Fruit fly (Drosophila melanogaster): ENCODE measurements around the gene Cpsf100.

DNA sequence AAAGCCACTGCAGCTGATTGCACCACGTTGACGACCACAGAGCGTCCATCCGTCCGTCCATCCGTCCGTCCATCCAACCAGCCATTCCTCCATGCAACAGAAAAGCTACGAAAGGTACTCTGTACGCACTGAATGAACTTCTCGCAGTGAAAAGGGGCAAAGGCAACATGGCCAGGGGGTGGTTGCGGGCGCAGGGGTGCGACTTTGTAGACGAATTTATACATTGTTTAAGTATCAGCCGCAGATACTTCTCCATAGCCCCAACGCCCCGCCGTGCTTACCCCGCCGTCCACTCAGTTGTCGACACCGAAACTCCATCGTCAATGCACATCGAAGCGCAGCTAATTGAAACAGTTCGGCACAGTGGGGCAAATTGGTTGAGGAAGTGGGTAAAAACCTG lies 34.4 kb upstream of the Cpsf100 start:
- TF ChIP-seq psq (GFP tag; optimal IDR thresholded peaks at IDR 0.05) (no peak), h (GFP tag; optimal IDR thresholded peaks at IDR 0.05) (no peak), dsf (GFP tag; optimal IDR thresholded peaks at IDR 0.05; ENCODE audit: borderline replicate concordance) (no peak), fru (GFP tag; optimal IDR thresholded peaks at IDR 0.05) (no peak), Hr83 (GFP tag; optimal IDR thresholded peaks at IDR 0.05; ENCODE audit: poor library complexity, severe bottlenecking) (no peak), CG9705 (GFP tag; optimal IDR thresholded peaks at IDR 0.05) (no peak), tai (GFP tag; optimal IDR thresholded peaks at IDR 0.05) (no peak), HLH106 (tag; optimal IDR thresholded peaks at IDR 0.05) (no peak), Abd-B (GFP tag; optimal IDR thresholded peaks at IDR 0.05) (no peak), woc (GFP tag; optimal IDR thresholded peaks at IDR 0.05) (no peak)
